Fruit fly (Drosophila melanogaster): ENCODE measurements around the gene CG42525.

The CG42525 gene

DNA sequence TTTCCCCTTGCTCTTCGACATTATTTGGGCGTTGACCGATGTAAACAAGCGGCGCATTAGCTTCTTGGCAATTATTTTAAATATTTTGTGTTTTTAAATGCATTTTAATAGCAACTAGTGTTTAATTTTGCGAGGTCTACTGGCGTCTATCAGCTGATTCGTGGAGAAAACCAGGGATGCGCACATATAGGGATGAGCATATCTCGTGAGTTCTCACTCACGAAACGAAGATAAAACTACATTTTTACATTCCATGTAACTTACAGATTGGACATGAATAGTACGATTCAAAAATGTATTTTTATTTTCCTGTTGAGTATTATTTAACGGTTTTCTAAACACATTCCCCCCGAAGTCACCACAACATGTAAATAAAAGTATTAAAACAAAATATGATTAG is 7.9 kb upstream of the CG42525 start, which contains the start of gene CG14966:
CG14966 (minus strand) TSS at position 168 of the 400 bp plus-strand sequence.
- no peak for TF ChIP-seq noc (tag; optimal IDR thresholded peaks at IDR 0.05)

DNA sequence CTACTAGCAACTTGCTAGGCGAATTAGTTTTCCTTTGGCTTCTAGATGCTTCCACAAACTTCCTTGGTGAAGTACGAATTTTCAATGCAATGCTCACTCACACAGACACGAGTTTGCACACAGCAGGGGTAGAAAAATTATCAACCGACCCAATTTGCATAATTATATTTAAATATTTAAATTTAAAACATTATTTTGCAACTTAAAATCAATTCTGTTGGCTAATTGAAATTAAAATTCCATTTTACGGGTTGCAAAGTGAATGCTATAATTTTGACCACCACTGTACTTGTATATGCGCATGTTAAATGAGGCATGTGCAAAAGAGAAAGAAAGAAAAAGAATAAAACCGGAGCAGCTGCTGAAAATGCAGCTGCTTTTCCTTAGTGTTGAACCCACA is 4.5 kb upstream of the CG42525 start:
- peak; percentile 93 for TF ChIP-seq noc (tag; optimal IDR thresholded peaks at IDR 0.05)

dm6 chr3L:3192912-3193311 is 3.4 kb upstream of the CG42525 start, which contains the start of gene Hsp83:
Gene Hsp83 (plus strand): TSS chr3L:3192969.
- peak; percentile 87 for TF ChIP-seq noc (tag; optimal IDR thresholded peaks at IDR 0.05)

- no peak for TF ChIP-seq noc (tag; optimal IDR thresholded peaks at IDR 0.05)
These were observed 2.9 kb upstream of the CG42525 start, which contains the start of gene CG14965 for dm6 chr3L:3192333-3192894. Gene CG14965 (minus strand): TSS chr3L:3192491.

- TF ChIP-seq noc (tag; optimal IDR thresholded peaks at IDR 0.05): peak; percentile 39
These were observed 2.3 kb downstream of the CG42525 start, which contains the start of gene CG14957 for dm6 chr3L:3187263-3187662. Gene CG14957 (plus strand): TSS chr3L:3187563.

- TF ChIP-seq noc (tag; optimal IDR thresholded peaks at IDR 0.05): no peak
These were observed 3.2 kb downstream of the CG42525 start, which contains the start of gene CG32284 for dm6 chr3L:3186364-3186763. Gene CG32284 (plus strand): TSS chr3L:3186664.

- no peak for TF ChIP-seq noc (tag; optimal IDR thresholded peaks at IDR 0.05)
These were observed 5.4 kb downstream of the CG42525 start, which contains the start of gene CG42494 for dm6 chr3L:3184104-3184503. Gene CG42494 (plus strand): TSS chr3L:3184404.

DNA sequence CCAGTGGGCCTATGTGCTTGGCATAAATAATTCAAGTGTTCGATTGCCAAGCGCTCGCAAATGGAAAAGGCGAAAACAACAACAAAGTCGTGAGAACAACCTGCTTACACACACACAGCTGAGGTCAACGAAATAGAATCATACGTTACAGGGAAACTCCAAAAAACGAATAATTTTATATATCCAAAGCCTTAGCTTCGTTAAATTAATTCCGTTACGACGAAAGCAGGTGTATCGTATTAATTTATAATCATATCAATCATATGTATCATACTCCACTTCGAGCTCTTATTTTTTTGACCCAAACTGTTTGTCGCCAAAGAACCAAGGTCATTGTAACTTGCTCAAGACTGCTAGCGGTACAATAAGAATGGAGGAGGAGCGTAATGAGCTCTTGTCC is 10.1 kb downstream of the CG42525 start:
- peak; percentile 84 for TF ChIP-seq noc (tag; optimal IDR thresholded peaks at IDR 0.05)

DNA sequence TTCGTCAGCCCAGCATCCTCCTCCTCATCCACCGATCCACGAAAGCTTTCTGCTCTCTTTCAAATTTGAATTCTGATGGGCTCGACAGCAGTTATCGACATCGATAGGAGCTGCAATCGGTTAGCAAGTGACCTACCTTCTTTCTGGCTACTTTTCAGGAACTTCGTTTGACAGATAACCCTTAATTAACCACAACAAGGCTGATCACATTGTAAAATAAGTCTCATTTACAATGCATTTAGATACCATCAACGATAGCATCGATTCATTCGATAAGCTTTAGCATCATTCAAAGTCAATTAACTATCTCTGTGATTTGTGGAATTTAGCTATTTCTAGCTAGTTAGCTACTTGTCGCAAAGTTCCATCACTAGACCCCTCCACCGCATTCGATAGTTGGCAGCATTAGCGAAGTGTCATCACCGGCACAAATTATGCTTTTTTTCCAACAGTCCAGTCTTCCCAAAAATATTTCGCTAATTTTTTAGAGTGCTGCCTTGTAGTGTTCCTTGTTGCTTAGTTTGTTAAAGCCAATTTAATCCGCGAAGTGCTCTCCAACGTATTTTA is 10.9 kb downstream of the CG42525 start, which contains the start of the genes MnM and Girdin:
MnM (minus strand) TSS at position 51 of the 567 bp plus-strand sequence.
Girdin (plus strand) TSS at position 401 of the 567 bp plus-strand sequence.
- no peak for TF ChIP-seq noc (tag; optimal IDR thresholded peaks at IDR 0.05)

DNA sequence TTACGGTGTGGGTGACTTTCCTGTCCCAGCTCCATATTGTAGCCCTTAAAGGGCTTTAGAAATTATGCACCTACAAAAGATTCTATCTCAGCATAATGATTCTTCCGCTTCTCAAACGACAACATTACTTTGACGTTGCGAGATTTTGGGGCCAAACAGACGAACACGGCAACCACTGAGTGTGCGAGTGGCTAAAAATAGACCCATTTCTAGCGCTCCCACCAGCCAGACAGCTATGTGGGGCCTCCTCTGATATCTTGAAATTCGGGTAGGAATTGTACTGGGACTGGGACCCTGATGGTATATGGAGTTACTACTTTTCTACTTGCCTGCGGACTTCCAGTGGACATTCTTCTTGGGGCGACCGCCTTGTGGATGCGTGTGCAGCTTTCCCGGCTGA is 11.7 kb downstream of the CG42525 start:
- no peak for TF ChIP-seq noc (tag; optimal IDR thresholded peaks at IDR 0.05)

DNA sequence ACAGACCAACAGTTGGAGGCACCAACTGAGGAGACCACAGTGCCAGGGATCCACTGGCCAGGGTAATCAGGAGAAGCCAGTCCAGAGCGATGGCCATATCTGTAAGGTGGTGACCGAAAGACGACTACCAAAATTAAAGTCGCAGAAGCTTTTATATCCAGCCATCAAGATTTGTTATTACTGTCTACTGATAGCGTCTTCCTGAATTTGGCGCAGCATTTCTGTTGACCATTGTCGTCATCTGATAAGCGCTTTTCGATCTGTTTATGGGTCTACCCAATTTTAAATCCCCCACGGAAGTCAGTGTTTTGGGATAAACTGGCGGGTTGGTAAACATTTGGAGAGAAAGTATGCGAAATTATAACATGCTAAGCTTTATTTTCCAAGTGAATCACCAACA is 17.1 kb downstream of the CG42525 start, which contains the start of gene CG14963:
CG14963 (minus strand) TSS at position 101 of the 400 bp plus-strand sequence.
- no peak for TF ChIP-seq noc (tag; optimal IDR thresholded peaks at IDR 0.05)

DNA sequence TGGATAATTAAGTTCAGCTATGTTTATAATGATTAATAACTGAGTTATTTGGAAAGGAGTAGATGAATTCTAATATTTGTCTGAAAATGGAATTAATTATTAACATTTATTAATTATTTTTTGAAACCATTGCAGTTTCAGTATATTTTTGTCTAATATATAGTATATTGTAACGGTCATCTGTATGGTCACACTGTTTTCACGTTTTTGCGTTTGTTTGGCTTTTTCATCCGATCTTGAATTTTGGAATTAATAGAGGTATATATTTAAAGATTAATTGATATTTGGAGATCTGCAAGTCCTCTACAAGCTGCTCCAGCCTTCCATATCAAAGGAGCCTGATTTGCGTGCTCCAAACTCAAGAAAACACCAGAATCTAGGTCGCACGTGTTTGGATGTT is 20.4 kb downstream of the CG42525 start, which contains the start of the genes CG32278 and CG32281:
CG32278 (plus strand) TSS at position 180 of the 400 bp plus-strand sequence.
CG32281 (plus strand) TSS at position 269 of the 400 bp plus-strand sequence.
- no peak for TF ChIP-seq noc (tag; optimal IDR thresholded peaks at IDR 0.05)

DNA sequence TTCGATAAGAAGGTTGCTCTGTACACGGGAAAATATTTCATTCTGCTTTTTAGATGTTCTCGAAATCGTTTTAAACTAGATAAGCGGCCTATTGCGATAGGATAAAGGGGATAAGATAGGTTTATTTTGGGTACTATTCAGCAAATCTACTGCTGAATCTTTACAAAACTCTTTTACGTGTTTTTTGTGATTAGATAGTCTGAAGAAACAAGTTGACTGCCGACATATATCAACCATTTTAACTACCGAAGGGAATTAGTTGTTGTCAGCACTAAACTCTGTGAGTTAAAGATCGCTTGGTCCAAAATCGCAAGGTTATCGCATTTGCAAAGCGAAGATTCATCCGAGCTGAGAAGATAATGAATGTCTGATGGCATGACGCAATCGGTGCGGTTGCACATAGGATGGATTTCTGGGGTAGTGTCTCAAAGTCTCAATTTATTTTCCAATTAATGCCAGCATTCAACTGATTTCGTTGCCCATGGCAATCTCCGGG is 23.3 kb downstream of the CG42525 start, which contains the start of gene Asciz:
Asciz (minus strand) TSS at position 51 of the 496 bp plus-strand sequence.
- no peak for TF ChIP-seq noc (tag; optimal IDR thresholded peaks at IDR 0.05)

DNA sequence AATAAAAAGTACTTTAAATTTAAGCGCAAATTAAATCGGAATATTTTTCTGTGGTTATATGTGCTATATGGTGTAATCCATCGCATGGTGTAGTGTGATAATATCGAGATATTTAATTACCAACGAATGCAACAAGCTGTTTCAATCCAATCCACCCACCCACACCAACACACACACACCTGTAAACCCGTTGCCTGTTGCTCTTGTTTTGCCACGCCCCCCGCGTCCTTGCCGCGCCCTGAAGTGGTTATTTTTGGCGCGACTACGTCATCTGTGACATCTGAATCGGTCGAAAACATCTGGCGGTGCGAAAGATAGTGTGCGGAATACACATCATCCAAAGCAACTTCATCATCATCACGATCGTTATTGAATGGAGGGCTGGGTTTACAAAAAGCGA is 24.1 kb downstream of the CG42525 start:
- TF ChIP-seq noc (tag; optimal IDR thresholded peaks at IDR 0.05): no peak

- peak; percentile 36 for TF ChIP-seq noc (tag; optimal IDR thresholded peaks at IDR 0.05)
These were observed 24.6 kb downstream of the CG42525 start, which contains the start of gene CG32280 for dm6 chr3L:3164951-3165350. Gene CG32280 (plus strand): TSS chr3L:3165181.

DNA sequence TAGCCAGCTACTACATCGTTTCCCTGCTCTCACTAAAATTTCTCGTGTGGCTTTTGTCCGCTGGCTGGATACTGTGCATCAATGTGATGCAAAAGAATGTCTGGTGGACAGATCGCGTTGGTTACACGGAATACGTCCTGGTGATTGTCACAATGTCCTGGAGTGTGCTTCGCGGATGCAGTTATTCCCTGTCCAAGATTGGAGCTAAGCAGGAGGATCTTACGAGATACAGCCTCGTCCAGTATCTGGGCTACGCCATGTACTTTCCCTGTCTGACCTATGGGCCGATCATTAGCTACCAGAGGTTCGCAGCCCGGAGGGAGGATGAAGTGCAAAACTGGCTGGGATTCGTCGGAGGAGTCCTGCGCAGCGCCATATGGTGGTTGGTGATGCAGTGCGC is 27.0 kb downstream of the CG42525 start:
- TF ChIP-seq noc (tag; optimal IDR thresholded peaks at IDR 0.05): no peak
